Worm (Caenorhabditis elegans): Measurements from ENCODE around the gene fbxa-80.
"Not testable (repeated sequence)": the region's sequence is repeated elsewhere in the genome, so short reads cannot be mapped to it uniquely, and the experiment has no call there.

The fbxa-80 gene

ce11 chrIII:1284584-1285046, 30.4 kb downstream of the fbxa-80 start, which contains the start of gene fbxa-37:
Gene fbxa-37, plus strand, starts transcription at chrIII:1284996.
- TF ChIP-seq hmg-4 (GFP tag; optimal IDR thresholded peaks at IDR 0.05), result no peak
- TF ChIP-seq ceh-13 (GFP tag; optimal IDR thresholded peaks at IDR 0.05), result no peak

ce11 chrIII:1279197-1279596, 35.8 kb downstream of the fbxa-80 start:
- TF ChIP-seq B0310.2 (tag; optimal IDR thresholded peaks at IDR 0.05) (no peak), pes-1 (GFP tag; IDR thresholded peaks at IDR 0.05) (no peak), tbx-11 (GFP tag; IDR thresholded peaks at IDR 0.05) (no peak), hnd-1 (tag; optimal IDR thresholded peaks at IDR 0.05) (no peak), ceh-13 (GFP tag; optimal IDR thresholded peaks at IDR 0.05) (no peak), hmbx-1 (tag; optimal IDR thresholded peaks at IDR 0.05) (no peak), F13C5.2 (tag; optimal IDR thresholded peaks at IDR 0.05) (no peak), ets-7 (tag; optimal IDR thresholded peaks at IDR 0.05) (no peak), ama-1 (optimal IDR thresholded peaks at IDR 0.05) (no peak), tbx-37 (GFP tag; conservative IDR thresholded peaks at IDR 0.05) (no peak), ceh-36 (tag; optimal IDR thresholded peaks at IDR 0.05) (no peak), tra-4 (tag; optimal IDR thresholded peaks at IDR 0.05) (no peak)

- TF ChIP-seq ets-7 (tag; optimal IDR thresholded peaks at IDR 0.05), result no peak
- no peak for TF ChIP-seq flt-1 (GFP tag; IDR thresholded peaks at IDR 0.05)
- no peak for TF ChIP-seq tbx-37 (GFP tag; conservative IDR thresholded peaks at IDR 0.05)
- TF ChIP-seq pes-1 (GFP tag; IDR thresholded peaks at IDR 0.05), result no peak
- no peak for TF ChIP-seq hnd-1 (tag; optimal IDR thresholded peaks at IDR 0.05)
- no peak for TF ChIP-seq hmg-4 (GFP tag; optimal IDR thresholded peaks at IDR 0.05)
- TF ChIP-seq ceh-13 (GFP tag; optimal IDR thresholded peaks at IDR 0.05), result no peak
- TF ChIP-seq F13C5.2 (tag; optimal IDR thresholded peaks at IDR 0.05), result no peak
- no peak for TF ChIP-seq tra-4 (tag; optimal IDR thresholded peaks at IDR 0.05)
- TF ChIP-seq B0310.2 (tag; optimal IDR thresholded peaks at IDR 0.05), result no peak
- TF ChIP-seq sea-1 (GFP tag; conservative IDR thresholded peaks at IDR 0.05), result no peak
Measured at ce11 chrIII:1275513-1275912, 39.5 kb downstream of the fbxa-80 start, which contains the start of gene fbxa-30. Gene fbxa-30, minus strand, starts transcription at chrIII:1275613.

- TF ChIP-seq flt-1 (GFP tag; IDR thresholded peaks at IDR 0.05), result no peak
- no peak for TF ChIP-seq ets-7 (tag; optimal IDR thresholded peaks at IDR 0.05)
- no peak for TF ChIP-seq hnd-1 (tag; optimal IDR thresholded peaks at IDR 0.05)
- no peak for TF ChIP-seq aly-1 (tag; optimal IDR thresholded peaks at IDR 0.05)
- no peak for TF ChIP-seq tra-4 (tag; optimal IDR thresholded peaks at IDR 0.05)
- TF ChIP-seq scrt-1 (GFP tag; IDR thresholded peaks at IDR 0.05), result no peak
- no peak for TF ChIP-seq tbx-37 (GFP tag; conservative IDR thresholded peaks at IDR 0.05)
- no peak for TF ChIP-seq ceh-36 (tag; optimal IDR thresholded peaks at IDR 0.05)
- TF ChIP-seq sea-1 (GFP tag; conservative IDR thresholded peaks at IDR 0.05), result no peak
- no peak for TF ChIP-seq ama-1 (optimal IDR thresholded peaks at IDR 0.05)
- no peak for TF ChIP-seq F13C5.2 (tag; optimal IDR thresholded peaks at IDR 0.05)
- no peak for TF ChIP-seq pes-1 (GFP tag; IDR thresholded peaks at IDR 0.05)
- no peak for TF ChIP-seq B0310.2 (tag; optimal IDR thresholded peaks at IDR 0.05)
Measured at ce11 chrIII:1273655-1274328, 41.2 kb downstream of the fbxa-80 start, which contains the start of gene fbxa-29. Gene fbxa-29, minus strand, starts transcription at chrIII:1273705.

ce11 chrIII:1271378-1271926, 43.6 kb downstream of the fbxa-80 start, which contains the start of gene fbxa-31:
Gene fbxa-31, minus strand, starts transcription at chrIII:1271428.
- TF ChIP-seq F13C5.2 (tag; optimal IDR thresholded peaks at IDR 0.05) (no peak), pes-1 (GFP tag; IDR thresholded peaks at IDR 0.05) (no peak), hnd-1 (tag; optimal IDR thresholded peaks at IDR 0.05) (no peak), B0310.2 (tag; optimal IDR thresholded peaks at IDR 0.05) (no peak), scrt-1 (GFP tag; IDR thresholded peaks at IDR 0.05) (no peak), sea-1 (GFP tag; conservative IDR thresholded peaks at IDR 0.05) (no peak), hmg-4 (GFP tag; optimal IDR thresholded peaks at IDR 0.05) (no peak), tbx-11 (GFP tag; IDR thresholded peaks at IDR 0.05) (no peak), ets-7 (tag; optimal IDR thresholded peaks at IDR 0.05) (no peak), tra-4 (tag; optimal IDR thresholded peaks at IDR 0.05) (no peak), ama-1 (optimal IDR thresholded peaks at IDR 0.05) (no peak)

- TF ChIP-seq sea-1 (GFP tag; conservative IDR thresholded peaks at IDR 0.05) (no peak), hmbx-1 (tag; optimal IDR thresholded peaks at IDR 0.05) (no peak), hnd-1 (tag; optimal IDR thresholded peaks at IDR 0.05) (no peak), tbx-37 (GFP tag; conservative IDR thresholded peaks at IDR 0.05) (no peak), scrt-1 (GFP tag; IDR thresholded peaks at IDR 0.05) (no peak), tbx-11 (GFP tag; IDR thresholded peaks at IDR 0.05) (no peak), ceh-36 (tag; optimal IDR thresholded peaks at IDR 0.05) (no peak), pes-1 (GFP tag; IDR thresholded peaks at IDR 0.05) (no peak), ceh-13 (GFP tag; optimal IDR thresholded peaks at IDR 0.05) (no peak), hmg-4 (GFP tag; optimal IDR thresholded peaks at IDR 0.05) (no peak), aly-1 (tag; optimal IDR thresholded peaks at IDR 0.05) (no peak), F13C5.2 (tag; optimal IDR thresholded peaks at IDR 0.05) (no peak), flt-1 (GFP tag; IDR thresholded peaks at IDR 0.05) (no peak), B0310.2 (tag; optimal IDR thresholded peaks at IDR 0.05) (no peak), tra-4 (tag; optimal IDR thresholded peaks at IDR 0.05) (no peak), ama-1 (optimal IDR thresholded peaks at IDR 0.05) (no peak), ets-7 (tag; optimal IDR thresholded peaks at IDR 0.05) (no peak)
Measured at ce11 chrIII:1269156-1269555, 45.9 kb downstream of the fbxa-80 start, which contains the start of gene fbxa-32. Gene fbxa-32, minus strand, starts transcription at chrIII:1269256.

ce11 chrIII:1266799-1267198, 48.2 kb downstream of the fbxa-80 start, which contains the start of gene fbxa-151:
Gene fbxa-151, minus strand, starts transcription at chrIII:1266899.
- not testable (repeated sequence) for TF ChIP-seq scrt-1 (GFP tag; IDR thresholded peaks at IDR 0.05); B0310.2 (tag; optimal IDR thresholded peaks at IDR 0.05); pes-1 (GFP tag; IDR thresholded peaks at IDR 0.05)

All from whole organism, early embryonic.